Worm (Caenorhabditis elegans) whole organism, L1 larva: ENCODE data around the gene D1014.13.

ENCODE experiments used
- C04F5.9 ChIP-seq: sonication (generic microtip); optimal IDR thresholded peaks from 2 replicates; lab custom pipeline; 2016; ENCODE audit warnings: missing genetic modification characterization, missing compliant biosample characterization
- aha-1 ChIP-seq: fragments of 150-350 bp; optimal IDR thresholded peaks from 2 replicates; lab custom pipeline; 2014; ENCODE audit warnings: missing biosample characterization, missing genetic modification characterization
- ama-1 ChIP-seq: fragments of 150-350 bp; optimal IDR thresholded peaks from 2 replicates; lab custom pipeline; 2014
- blmp-1 ChIP-seq: fragments of 150-350 bp; optimal IDR thresholded peaks from 2 replicates; lab custom pipeline; 2014; ENCODE audit warnings: missing biosample characterization, missing genetic modification characterization
- ceh-82 ChIP-seq, 3 experiments: fragments of 150-350 bp in 1 of 3; sonication (generic microtip) in 2 of 3; optimal IDR thresholded peaks; 2 replicates each; lab custom pipeline; 2014 to 2017; ENCODE audit warnings: missing biosample characterization in 3 of 3, missing genetic modification characterization in 3 of 3
- ces-1 ChIP-seq: fragments of 150-350 bp; optimal IDR thresholded peaks from 2 replicates; lab custom pipeline; 2014; ENCODE audit warnings: missing biosample characterization, missing genetic modification reagents, missing genetic modification characterization
- efl-1 ChIP-seq, 4 experiments: fragments of 150-350 bp; optimal IDR thresholded peaks in 3 of 4; peaks in 1 of 4; 1 replicate in 1 of 4; 2 replicates in 3 of 4; lab custom pipeline; 2014; ENCODE audit warnings: missing biosample characterization in 2 of 4, missing genetic modification characterization in 2 of 4, missing genetic modification reagents in 2 of 4
- fkh-10 ChIP-seq: sonication (generic microtip); optimal IDR thresholded peaks from 2 replicates; lab custom pipeline; 2017; ENCODE audit warnings: missing biosample characterization, missing genetic modification reagents, missing genetic modification characterization
- fkh-8 ChIP-seq: sonication (generic microtip); optimal IDR thresholded peaks from 2 replicates; lab custom pipeline; 2016; ENCODE audit warnings: mild to moderate bottlenecking, missing genetic modification characterization, missing compliant biosample characterization
- fos-1 ChIP-seq: fragments of 150-350 bp; optimal IDR thresholded peaks from 2 replicates; lab custom pipeline; 2014; ENCODE audit warnings: missing biosample characterization, missing genetic modification characterization
- isw-1 ChIP-seq: fragments of 200-800 bp; sonication (Bioruptor generic); IDR thresholded peaks from 2 replicates; pipeline ENCODE4 v1.3.6; 2022; ENCODE audit warnings: missing genetic modification characterization, missing compliant biosample characterization
- jun-1 ChIP-seq: fragments of 150-350 bp; optimal IDR thresholded peaks from 2 replicates; lab custom pipeline; 2014; ENCODE audit warnings: missing biosample characterization, missing genetic modification reagents, missing genetic modification characterization
- lin-14 ChIP-seq: fragments of 200-800 bp; sonication (Bioruptor generic); optimal IDR thresholded peaks from 2 replicates; lab custom pipeline; 2018; ENCODE audit warnings: mild to moderate bottlenecking, missing genetic modification characterization, moderate library complexity, missing compliant biosample characterization
- lin-35 ChIP-seq, 2 experiments: fragments of 150-350 bp; optimal IDR thresholded peaks; 2 replicates each; lab custom pipeline; 2014; ENCODE audit warnings: missing biosample characterization in 2 of 2, missing genetic modification characterization in 2 of 2, missing genetic modification reagents in 2 of 2
- lir-3 ChIP-seq: sonication (generic microtip); optimal IDR thresholded peaks from 2 replicates; lab custom pipeline; 2016; ENCODE audit warnings: mild to moderate bottlenecking, missing genetic modification characterization, moderate library complexity, missing compliant biosample characterization; ENCODE audit not compliant: poor library complexity
- lsy-2 ChIP-seq, 2 experiments: fragments of 150-350 bp; optimal IDR thresholded peaks; 2 replicates each; lab custom pipeline; 2014; ENCODE audit warnings: missing biosample characterization in 2 of 2, missing genetic modification characterization in 2 of 2
- mdl-1 ChIP-seq, 2 experiments: fragments of 150-350 bp; optimal IDR thresholded peaks; 2 replicates each; lab custom pipeline; 2014 to 2017; ENCODE audit warnings: missing biosample characterization in 2 of 2, missing genetic modification characterization in 2 of 2, inconsistent platforms in 1 of 2
- nhr-19 ChIP-seq: fragments of 200-800 bp; sonication (Bioruptor generic); conservative IDR thresholded peaks from 2 replicates; pipeline ENCODE4 v1.3.6; 2022; ENCODE audit warnings: missing genetic modification characterization, missing compliant biosample characterization
- nhr-20 ChIP-seq: sonication (generic microtip); optimal IDR thresholded peaks from 2 replicates; lab custom pipeline; 2016; ENCODE audit warnings: mild to moderate bottlenecking, missing genetic modification characterization, missing compliant biosample characterization
- nhr-28 ChIP-seq: fragments of 150-350 bp; optimal IDR thresholded peaks from 2 replicates; lab custom pipeline; 2014; ENCODE audit warnings: missing biosample characterization, missing genetic modification characterization
- nhr-47 ChIP-seq: sonication (generic microtip); optimal IDR thresholded peaks from 2 replicates; lab custom pipeline; 2016; ENCODE audit warnings: mild to moderate bottlenecking, missing genetic modification characterization, moderate library complexity, missing compliant biosample characterization
- nhr-71 ChIP-seq: sonication (generic microtip); optimal IDR thresholded peaks from 2 replicates; lab custom pipeline; 2016; ENCODE audit warnings: mild to moderate bottlenecking, missing genetic modification characterization, moderate library complexity, missing compliant biosample characterization
- nhr-76 ChIP-seq: sonication (generic microtip); optimal IDR thresholded peaks from 2 replicates; lab custom pipeline; 2017; ENCODE audit warnings: missing biosample characterization, missing genetic modification characterization
- nhr-85 ChIP-seq: sonication (generic microtip); peaks from one replicate; lab custom pipeline; 2016; ENCODE audit warnings: missing genetic modification characterization, inconsistent platforms, missing compliant biosample characterization
- nhr-90 ChIP-seq: sonication (generic microtip); optimal IDR thresholded peaks from 2 replicates; lab custom pipeline; 2016; ENCODE audit warnings: mild to moderate bottlenecking, missing genetic modification characterization, missing compliant biosample characterization; ENCODE audit not compliant: poor library complexity
- pax-3 ChIP-seq: fragments of 200-800 bp; sonication (Bioruptor generic); optimal IDR thresholded peaks from 2 replicates; lab custom pipeline; 2018; ENCODE audit warnings: mild to moderate bottlenecking, missing genetic modification characterization, moderate library complexity, missing compliant biosample characterization
- rnt-1 ChIP-seq: sonication (generic microtip); optimal IDR thresholded peaks from 2 replicates; lab custom pipeline; 2016; ENCODE audit warnings: mild to moderate bottlenecking, missing genetic modification characterization, moderate library complexity, missing compliant biosample characterization
- skn-1 ChIP-seq: fragments of 150-350 bp; optimal IDR thresholded peaks from 2 replicates; lab custom pipeline; 2014; ENCODE audit warnings: missing biosample characterization, missing genetic modification characterization
- snu-23 ChIP-seq: sonication (generic microtip); optimal IDR thresholded peaks from 2 replicates; lab custom pipeline; 2016; ENCODE audit warnings: missing genetic modification characterization, missing compliant biosample characterization
- sox-4 ChIP-seq: sonication (generic microtip); optimal IDR thresholded peaks from 2 replicates; lab custom pipeline; 2016; ENCODE audit warnings: missing genetic modification characterization, missing compliant biosample characterization
- sptf-1 ChIP-seq: fragments of 150-350 bp; optimal IDR thresholded peaks from 2 replicates; lab custom pipeline; 2014; ENCODE audit warnings: missing biosample characterization, missing genetic modification characterization
- unc-130 ChIP-seq: fragments of 150-350 bp; optimal IDR thresholded peaks from 2 replicates; lab custom pipeline; 2017; ENCODE audit warnings: missing biosample characterization, missing genetic modification characterization, inconsistent platforms
- unc-86 ChIP-seq: sonication (generic microtip); optimal IDR thresholded peaks from 2 replicates; lab custom pipeline; 2016; ENCODE audit warnings: missing genetic modification characterization, missing compliant biosample characterization
- unc-98 ChIP-seq: fragments of 200-800 bp; sonication (Bioruptor generic); IDR thresholded peaks from 2 replicates; pipeline ENCODE4 v1.3.6; 2022; ENCODE audit warnings: missing genetic modification characterization, missing compliant biosample characterization
- vab-15 ChIP-seq: sonication (generic microtip); optimal IDR thresholded peaks from 2 replicates; lab custom pipeline; 2017; ENCODE audit warnings: missing genotype, mild to moderate bottlenecking, missing genetic modification characterization, missing compliant biosample characterization
- xbp-1 ChIP-seq: sonication (generic microtip); optimal IDR thresholded peaks from 2 replicates; lab custom pipeline; 2016; ENCODE audit warnings: missing genetic modification characterization, missing compliant biosample characterization
- ztf-11 ChIP-seq, 2 experiments: sonication (generic microtip); optimal IDR thresholded peaks; 2 replicates each; lab custom pipeline; 2016 to 2017; ENCODE audit warnings: missing genetic modification characterization in 2 of 2, missing biosample characterization in 1 of 2, missing compliant biosample characterization in 1 of 2
- ztf-4 ChIP-seq: fragments of 150-350 bp; optimal IDR thresholded peaks from 2 replicates; lab custom pipeline; 2014; ENCODE audit warnings: missing biosample characterization, missing genetic modification characterization

D1014.13 gene

ce11 chrV:8195889-8196418 is 50.5 kb downstream of the D1014.13 start, which contains the start of gene F20D6.10:
TSS of gene F20D6.10 (minus strand) at chrV:8195939.
- TF ChIP-seq nhr-71 (tag; lab: Kevin White, UChicago), result peak; percentile 71
- peak; percentile 78 for TF ChIP-seq rnt-1 (tag; lab: Kevin White, UChicago)
- TF ChIP-seq C04F5.9, result no peak
- TF ChIP-seq fkh-8, result no peak
- TF ChIP-seq nhr-20 (tag; lab: Kevin White, UChicago), result peak; percentile 12
- peak; percentile 59 for TF ChIP-seq lin-14 (GFP tag; lab: Kevin White, UChicago)
- TF ChIP-seq ztf-4, result no peak
- no peak for TF ChIP-seq ces-1 (GFP tag; lab: Kevin White, UChicago)
- TF ChIP-seq ztf-11 (tag; optimal IDR thresholded peaks at IDR 0.05; lab: Kevin White, UChicago), result no peak
- TF ChIP-seq mdl-1 (tag; optimal IDR thresholded peaks at IDR 0.05; lab: Kevin White, UChicago), result no peak
- TF ChIP-seq unc-130 (tag; lab: Kevin White, UChicago), result peak; percentile 19
- no peak for TF ChIP-seq sptf-1 (tag; lab: Kevin White, UChicago)
- TF ChIP-seq xbp-1 (tag; lab: Kevin White, UChicago), result no peak
- TF ChIP-seq isw-1, result no peak
- peak; percentile 22 for TF ChIP-seq snu-23 (GFP tag; lab: Kevin White, UChicago)
- no peak for TF ChIP-seq lin-35 (GFP tag; optimal IDR thresholded peaks at IDR 0.05; lab: Kevin White, UChicago)
- no peak for TF ChIP-seq ceh-82 (tag; optimal IDR thresholded peaks at IDR 0.05; lab: Kevin White, UChicago)
- peak in 1 of 2 experiments; percentile 5 for TF ChIP-seq efl-1 (optimal IDR thresholded peaks at IDR 0.05; lab: Kevin White, UChicago)
- peak in 1 of 2 experiments; percentile 20 for TF ChIP-seq efl-1 (GFP tag; optimal IDR thresholded peaks at IDR 0.05 in 1 of 2; lab: Kevin White, UChicago)
- TF ChIP-seq lsy-2 (tag; optimal IDR thresholded peaks at IDR 0.05; lab: Kevin White, UChicago), result peak; percentile 30 to 44

ce11 chrV:8196993-8197392 is 51.6 kb downstream of the D1014.13 start:
- TF ChIP-seq efl-1 (optimal IDR thresholded peaks at IDR 0.05; lab: Kevin White, UChicago), result no peak
- peak in 1 of 2 experiments; percentile 67 for TF ChIP-seq efl-1 (GFP tag; optimal IDR thresholded peaks at IDR 0.05 in 1 of 2; lab: Kevin White, UChicago)
- TF ChIP-seq nhr-19 (GFP tag; lab: Robert Waterston, UW), result no peak

ce11 chrV:8198994-8199393 is 53.6 kb downstream of the D1014.13 start, which contains the start of gene F20D6.11:
TSS of gene F20D6.11 (minus strand) at chrV:8199094.
- TF ChIP-seq ztf-11 (tag; optimal IDR thresholded peaks at IDR 0.05; lab: Kevin White, UChicago) (no peak), nhr-19 (GFP tag; lab: Robert Waterston, UW) (no peak), fos-1 (tag; lab: Kevin White, UChicago) (no peak), xbp-1 (tag; lab: Kevin White, UChicago) (no peak), unc-98 (GFP tag; lab: Robert Waterston, UW) (no peak), ztf-4 (no peak)

ce11 chrV:8201229-8201858 is 55.9 kb downstream of the D1014.13 start, which contains the start of gene cri-2:
TSS of gene cri-2 (plus strand) at chrV:8201808.
- TF ChIP-seq ama-1 (lab: Kevin White, UChicago), result no peak
- no peak for TF ChIP-seq nhr-19 (GFP tag; lab: Robert Waterston, UW)
- no peak for TF ChIP-seq unc-130 (tag; lab: Kevin White, UChicago)
- TF ChIP-seq lir-3 (tag; lab: Kevin White, UChicago), result peak; percentile 6
- TF ChIP-seq nhr-76 (tag; lab: Kevin White, UChicago), result no peak
- no peak for TF ChIP-seq jun-1 (tag; lab: Kevin White, UChicago)
- TF ChIP-seq nhr-47 (tag; lab: Kevin White, UChicago), result no peak
- TF ChIP-seq snu-23 (GFP tag; lab: Kevin White, UChicago), result peak; percentile 23
- TF ChIP-seq ces-1 (GFP tag; lab: Kevin White, UChicago), result no peak
- TF ChIP-seq sptf-1 (tag; lab: Kevin White, UChicago), result no peak
- no peak for TF ChIP-seq unc-86 (tag; lab: Kevin White, UChicago)
- peak; percentile 26 for TF ChIP-seq blmp-1 (tag; lab: Kevin White, UChicago)
- TF ChIP-seq rnt-1 (tag; lab: Kevin White, UChicago), result peak; percentile 33
- no peak for TF ChIP-seq pax-3
- TF ChIP-seq skn-1 (tag; lab: Kevin White, UChicago), result no peak
- TF ChIP-seq nhr-85 (tag; lab: Kevin White, UChicago), result peak; percentile 68
- TF ChIP-seq nhr-28 (tag; lab: Kevin White, UChicago), result no peak
- TF ChIP-seq fkh-10 (GFP tag; lab: Kevin White, UChicago), result no peak
- no peak for TF ChIP-seq vab-15 (tag; lab: Kevin White, UChicago)
- no peak for TF ChIP-seq C04F5.9
- no peak for TF ChIP-seq xbp-1 (tag; lab: Kevin White, UChicago)
- no peak for TF ChIP-seq nhr-90 (tag; lab: Kevin White, UChicago)
- TF ChIP-seq lin-14 (GFP tag; lab: Kevin White, UChicago), result peak; percentile 68
- TF ChIP-seq sox-4, result no peak
- TF ChIP-seq nhr-71 (tag; lab: Kevin White, UChicago), result peak; percentile 36
- TF ChIP-seq aha-1 (tag; lab: Kevin White, UChicago), result no peak
